Fruit fly (Drosophila melanogaster) whole organism, embryonic: ENCODE data around the gene CG9289.

Experiments
- Abd-B ChIP-seq: fragments of 200-800 bp; sonication (Bioruptor generic); optimal IDR thresholded peaks from 2 replicates; lab custom pipeline; 2018; ENCODE audit warnings: missing biosample characterization, mild to moderate bottlenecking, missing genetic modification characterization, moderate library complexity
- Bteb2 ChIP-seq: fragments of 200-800 bp; sonication (Bioruptor generic); optimal IDR thresholded peaks from 2 replicates; lab custom pipeline; 2016; ENCODE audit warnings: missing biosample characterization, missing genetic modification characterization
- CG10462 ChIP-seq: fragments of 200-800 bp; sonication (Bioruptor generic); optimal IDR thresholded peaks from 2 replicates; lab custom pipeline; 2016; ENCODE audit warnings: missing biosample characterization, missing genetic modification characterization
- CG10543 ChIP-seq: fragments of 200-800 bp; sonication (Bioruptor generic); optimal IDR thresholded peaks from 3 replicates; lab custom pipeline; 2017; ENCODE audit warnings: missing biosample characterization, mild to moderate bottlenecking, missing genetic modification characterization, moderate library complexity
- CG11456 ChIP-seq: fragments of 200-800 bp; sonication (Bioruptor generic); IDR thresholded peaks from 3 replicates; pipeline ENCODE4 v1.3.6; 2022; ENCODE audit warnings: missing biosample characterization, missing genetic modification characterization
- CG12769 ChIP-seq: fragments of 200-800 bp; sonication (Bioruptor generic); optimal IDR thresholded peaks from 2 replicates; lab custom pipeline; 2019; ENCODE audit warnings: missing biosample characterization, mild to moderate bottlenecking, missing genetic modification characterization, moderate library complexity
- CG13894 ChIP-seq: fragments of 200-800 bp; sonication (Bioruptor generic); optimal IDR thresholded peaks from 3 replicates; lab custom pipeline; 2018; ENCODE audit warnings: missing biosample characterization, mild to moderate bottlenecking, missing genetic modification characterization, moderate library complexity
- CG1792 ChIP-seq: fragments of 200-800 bp; sonication (Bioruptor generic); optimal IDR thresholded peaks from 2 replicates; lab custom pipeline; 2016; ENCODE audit warnings: missing biosample characterization, missing genetic modification characterization
- CG2712 ChIP-seq: fragments of 200-800 bp; optimal IDR thresholded peaks from 3 replicates; lab custom pipeline; 2019; ENCODE audit warnings: missing biosample characterization, mild to moderate bottlenecking, missing genetic modification characterization, moderate library complexity
- CG33213 ChIP-seq: fragments of 200-800 bp; sonication (Bioruptor generic); optimal IDR thresholded peaks from 3 replicates; lab custom pipeline; 2016; ENCODE audit warnings: missing biosample characterization, missing genetic modification characterization
- CG34224 ChIP-seq: fragments of 200-800 bp; sonication (Bioruptor generic); IDR thresholded peaks from 3 replicates; pipeline ENCODE4 v1.3.6; 2022; ENCODE audit warnings: missing biosample characterization, missing genetic modification characterization; ENCODE audit not compliant: partially characterized antibody
- CG4617 ChIP-seq: fragments of 200-800 bp; sonication (Bioruptor generic); optimal IDR thresholded peaks from 3 replicates; lab custom pipeline; 2016; ENCODE audit warnings: missing biosample characterization, missing genetic modification characterization, borderline replicate concordance
- CG6813 ChIP-seq: fragments of 200-800 bp; sonication (Bioruptor generic); optimal IDR thresholded peaks from 2 replicates; lab custom pipeline; 2017; ENCODE audit warnings: missing biosample characterization, missing genetic modification characterization, mild to moderate bottlenecking, moderate library complexity, missing genetic modification reagents
- CG7372 ChIP-seq: fragments of 200-800 bp; sonication (Bioruptor generic); IDR thresholded peaks from 2 replicates; pipeline ENCODE4 v1.3.6; 2022; ENCODE audit warnings: missing biosample characterization, missing genetic modification characterization
- CG7745 ChIP-seq: fragments of 200-800 bp; sonication (Bioruptor generic); optimal IDR thresholded peaks from 2 replicates; lab custom pipeline; 2018; ENCODE audit warnings: missing biosample characterization, mild to moderate bottlenecking, missing genetic modification characterization, moderate library complexity
- CG8765 ChIP-seq: fragments of 200-800 bp; sonication (Bioruptor generic); IDR thresholded peaks from 2 replicates; pipeline ENCODE4 v1.3.6; 2022; ENCODE audit warnings: missing biosample characterization, missing genetic modification characterization
- CG9876 ChIP-seq: fragments of 200-800 bp; sonication (Bioruptor generic); optimal IDR thresholded peaks from 2 replicates; lab custom pipeline; 2016; ENCODE audit warnings: missing biosample characterization, missing genetic modification characterization
- CG9932 ChIP-seq: fragments of 200-800 bp; sonication (Bioruptor generic); IDR thresholded peaks from 2 replicates; pipeline ENCODE4 v1.3.6; 2022; ENCODE audit warnings: missing biosample characterization, missing genetic modification characterization
- CrebB ChIP-seq: fragments of 200-800 bp; sonication (Bioruptor generic); optimal IDR thresholded peaks from 3 replicates; lab custom pipeline; 2018; ENCODE audit warnings: missing biosample characterization, mild to moderate bottlenecking, missing genetic modification characterization
- Dbx ChIP-seq: fragments of 200-800 bp; sonication (Bioruptor generic); IDR thresholded peaks from 3 replicates; pipeline ENCODE4 v1.3.6; 2022; ENCODE audit warnings: missing biosample characterization, missing genetic modification characterization
- Dp ChIP-seq: fragments of 200-800 bp; sonication (Bioruptor generic); optimal IDR thresholded peaks from 2 replicates; lab custom pipeline; 2018; ENCODE audit warnings: missing biosample characterization, mild to moderate bottlenecking, missing genetic modification characterization, moderate library complexity
- Drgx ChIP-seq: fragments of 200-800 bp; sonication (Bioruptor generic); IDR thresholded peaks from 2 replicates; pipeline ENCODE4 v1.3.6; 2022; ENCODE audit warnings: missing biosample characterization, missing genetic modification characterization
- HLH4C ChIP-seq: fragments of 200-800 bp; sonication (Bioruptor generic); IDR thresholded peaks from 3 replicates; pipeline ENCODE4 v1.3.6; 2022; ENCODE audit warnings: missing biosample characterization, missing genetic modification characterization; ENCODE audit not compliant: partially characterized antibody
- Lhr ChIP-seq: fragments of 200-800 bp; sonication (Bioruptor generic); optimal IDR thresholded peaks from 3 replicates; lab custom pipeline; 2017; ENCODE audit warnings: mild to moderate bottlenecking, missing biosample characterization, missing genetic modification reagents, missing genetic modification characterization
- Med ChIP-seq: fragments of 200-800 bp; sonication (Bioruptor generic); peaks from one replicate; lab custom pipeline; 2016; ENCODE audit warnings: missing biosample characterization, missing genetic modification characterization, mild to moderate bottlenecking, inconsistent platforms, moderate library complexity
- Poxn ChIP-seq: fragments of 200-800 bp; sonication (Bioruptor generic); IDR thresholded peaks from 2 replicates; pipeline ENCODE4 v1.3.6; 2022; ENCODE audit warnings: missing biosample characterization, missing genetic modification characterization
- Rx ChIP-seq: fragments of 200-800 bp; sonication (Bioruptor generic); IDR thresholded peaks from 2 replicates; pipeline ENCODE4 v1.3.6; 2022; ENCODE audit warnings: missing biosample characterization, missing genetic modification characterization
- Sox102F ChIP-seq: fragments of 200-800 bp; sonication (Bioruptor generic); optimal IDR thresholded peaks from 2 replicates; lab custom pipeline; 2018; ENCODE audit warnings: missing biosample characterization, mild to moderate bottlenecking, missing genetic modification characterization, moderate library complexity
- Tbp ChIP-seq: fragments of >200 bp; optimal IDR thresholded peaks from 2 replicates; lab custom pipeline; 2018; ENCODE audit warnings: missing biosample characterization, missing genetic modification characterization
- al ChIP-seq: fragments of 200-800 bp; sonication (Bioruptor generic); IDR thresholded peaks from 2 replicates; pipeline ENCODE4 v1.3.6; 2022; ENCODE audit warnings: missing biosample characterization, missing genetic modification characterization
- amos ChIP-seq: fragments of 200-800 bp; sonication (Bioruptor generic); IDR thresholded peaks from 2 replicates; pipeline ENCODE4 v1.3.6; 2022; ENCODE audit warnings: missing biosample characterization, missing genetic modification characterization; ENCODE audit not compliant: partially characterized antibody
- aop ChIP-seq: fragments of 200-800 bp; sonication (Bioruptor generic); IDR thresholded peaks from 2 replicates; pipeline ENCODE4 v1.3.6; 2022; ENCODE audit warnings: missing biosample characterization, missing genetic modification characterization
- caup ChIP-seq: fragments of 200-800 bp; sonication (Bioruptor generic); optimal IDR thresholded peaks from 3 replicates; lab custom pipeline; 2017; ENCODE audit warnings: missing biosample characterization, mild to moderate bottlenecking, missing genetic modification characterization, moderate library complexity; ENCODE audit not compliant: severe bottlenecking
- chif ChIP-seq, 2 experiments: fragments of 200-800 bp; sonication (Bioruptor generic); optimal IDR thresholded peaks; 3 replicates each; lab custom pipeline; 2016; ENCODE audit warnings: missing biosample characterization in 2 of 2, missing genetic modification characterization in 2 of 2
- crc ChIP-seq: fragments of 200-800 bp; sonication (Bioruptor generic); optimal IDR thresholded peaks from 2 replicates; lab custom pipeline; 2016; ENCODE audit warnings: missing biosample characterization, missing genetic modification characterization
- croc ChIP-seq: fragments of 200-800 bp; sonication (Bioruptor generic); conservative IDR thresholded peaks from 3 replicates; pipeline ENCODE4 v1.3.6; 2022; ENCODE audit warnings: missing biosample characterization, missing genetic modification characterization
- exex ChIP-seq: fragments of 200-800 bp; sonication (Bioruptor generic); optimal IDR thresholded peaks from 4 replicates; lab custom pipeline; 2018; ENCODE audit warnings: missing biosample characterization, mild to moderate bottlenecking, missing genetic modification characterization, moderate library complexity
- gsb ChIP-seq: fragments of 200-800 bp; sonication (Bioruptor generic); IDR thresholded peaks from 2 replicates; pipeline ENCODE4 v1.3.6; 2022; ENCODE audit warnings: missing biosample characterization, missing genetic modification characterization
- gsb-n ChIP-seq: fragments of 200-800 bp; sonication (Bioruptor generic); optimal IDR thresholded peaks from 3 replicates; lab custom pipeline; 2018; ENCODE audit warnings: missing biosample characterization, mild to moderate bottlenecking, missing genetic modification characterization
- hbn ChIP-seq: fragments of 200-800 bp; sonication (Bioruptor generic); IDR thresholded peaks from 2 replicates; pipeline ENCODE4 v1.3.6; 2022; ENCODE audit warnings: missing biosample characterization, missing genetic modification characterization; ENCODE audit not compliant: partially characterized antibody
- lab ChIP-seq: fragments of 200-800 bp; sonication (Bioruptor generic); optimal IDR thresholded peaks from 3 replicates; lab custom pipeline; 2017; ENCODE audit warnings: missing biosample characterization, missing genetic modification characterization, mild to moderate bottlenecking, moderate library complexity, missing genetic modification reagents
- lola ChIP-seq, 3 experiments: fragments of >200 bp in 2 of 3; fragments of 200-800 bp in 1 of 3; sonication (Bioruptor generic) in 1 of 3; optimal IDR thresholded peaks; 2 replicates each; lab custom pipeline; 2017 to 2019; ENCODE audit warnings: missing biosample characterization in 3 of 3, missing genetic modification characterization in 3 of 3, mild to moderate bottlenecking in 1 of 3, moderate library complexity in 1 of 3
- pho ChIP-seq: fragments of 200-800 bp; sonication (Bioruptor generic); optimal IDR thresholded peaks from 2 replicates; lab custom pipeline; 2016; ENCODE audit warnings: missing biosample characterization, missing genetic modification characterization
- tgo ChIP-seq: fragments of 200-800 bp; sonication (Bioruptor generic); IDR thresholded peaks from 3 replicates; pipeline ENCODE4 v1.3.6; 2022; ENCODE audit warnings: missing biosample characterization, missing genetic modification characterization
- trh ChIP-seq: fragments of 200-800 bp; sonication (Bioruptor generic); optimal IDR thresholded peaks from 2 replicates; lab custom pipeline; 2016; ENCODE audit warnings: missing biosample characterization, missing genetic modification characterization
- vnd ChIP-seq: fragments of 200-800 bp; sonication (Bioruptor generic); IDR thresholded peaks from 3 replicates; pipeline ENCODE4 v1.3.6; 2022; ENCODE audit warnings: missing biosample characterization, missing genetic modification characterization; ENCODE audit not compliant: partially characterized antibody
- vvl ChIP-seq: fragments of 200-800 bp; sonication (Bioruptor generic); IDR thresholded peaks from 2 replicates; pipeline ENCODE4 v1.3.6; 2022; ENCODE audit warnings: missing biosample characterization, missing genetic modification characterization
- zen ChIP-seq: fragments of 200-800 bp; sonication (Bioruptor generic); optimal IDR thresholded peaks from 3 replicates; lab custom pipeline; 2018; ENCODE audit warnings: missing biosample characterization, mild to moderate bottlenecking, missing genetic modification characterization, moderate library complexity

Gene CG9289

DNA sequence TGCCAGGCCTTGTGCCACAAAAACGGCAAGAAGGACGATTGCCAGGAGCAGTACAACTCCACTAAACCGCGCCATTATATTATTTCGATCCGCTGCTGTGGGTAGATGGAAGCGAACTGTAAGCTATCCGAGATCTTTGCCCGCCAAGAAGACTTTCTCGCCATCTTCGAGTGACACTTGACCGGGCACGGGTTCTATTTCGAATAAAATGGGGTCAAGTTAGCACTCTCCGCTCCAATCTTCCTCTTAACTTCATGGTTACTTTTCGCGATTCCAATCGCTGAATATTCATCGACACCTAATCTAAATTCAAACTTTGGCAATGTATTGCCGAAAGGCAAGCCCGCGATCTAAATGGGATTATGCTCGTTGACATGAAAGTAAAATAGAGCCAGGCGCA, at the start of gene CG9289:
TSS of gene CG9289 (minus strand) at position 101 of the 400 bp plus-strand sequence.
- TF ChIP-seq gsb-n (tag; lab: Kevin White, UChicago) (no peak), exex (tag; lab: Kevin White, UChicago) (no peak), CG8765 (no peak), croc (GFP tag; lab: Robert Waterston, UW) (no peak), Lhr (GFP tag; lab: Kevin White, UChicago) (no peak), vnd (GFP tag; lab: Robert Waterston, UW) (no peak), CG11456 (GFP tag; lab: Robert Waterston, UW) (no peak), trh (GFP tag; lab: Kevin White, UChicago) (no peak), CrebB (tag; lab: Kevin White, UChicago) (no peak)
- TF ChIP-seq, all 482 proteins: peak for 0

DNA sequence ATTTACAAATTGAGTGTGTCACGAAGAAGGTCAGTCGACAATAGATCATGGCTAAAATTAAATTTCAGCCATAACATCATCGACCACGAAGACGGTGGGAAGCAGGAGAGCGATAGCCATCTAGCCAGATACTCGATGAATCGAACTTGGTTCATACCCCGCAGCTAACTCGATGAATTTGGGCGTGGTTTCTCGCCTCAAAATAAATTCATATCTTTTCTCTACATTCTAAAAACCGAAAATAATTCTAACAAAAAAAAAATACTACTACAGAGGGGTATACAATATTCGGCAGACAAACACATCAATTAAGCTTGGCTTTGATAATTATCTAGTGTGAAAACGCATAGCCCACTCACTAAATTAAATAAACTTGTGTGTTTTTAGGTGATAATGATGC, 48.5 kb upstream of the CG9289 start:
- no peak for TF ChIP-seq Poxn (GFP tag; lab: Robert Waterston, UW)
- TF ChIP-seq lola (GFP tag; optimal IDR thresholded peaks at IDR 0.05; lab: Kevin White, UChicago), result no peak
- no peak for TF ChIP-seq Drgx
- no peak for TF ChIP-seq pho (GFP tag; lab: Kevin White, UChicago)
- TF ChIP-seq hbn, result no peak
- TF ChIP-seq Dp (GFP tag; lab: Kevin White, UChicago), result no peak
- TF ChIP-seq crc (GFP tag; lab: Kevin White, UChicago), result no peak
- TF ChIP-seq CG13894 (tag; lab: Kevin White, UChicago), result no peak
- TF ChIP-seq Rx (GFP tag; lab: Robert Waterston, UW), result no peak
- no peak for TF ChIP-seq gsb (GFP tag; lab: Robert Waterston, UW)
- peak; percentile 44; the same call in 1 of the 3 replicates for TF ChIP-seq HLH4C (GFP tag; lab: Robert Waterston, UW)
- TF ChIP-seq vvl (GFP tag; lab: Robert Waterston, UW), result peak; percentile 77
- TF ChIP-seq aop (GFP tag; lab: Robert Waterston, UW), result no peak
- no peak for TF ChIP-seq Bteb2 (GFP tag; lab: Kevin White, UChicago)
- TF ChIP-seq CG12769, result peak; percentile 69
- TF ChIP-seq CG4617 (GFP tag; lab: Kevin White, UChicago), result no peak
- TF ChIP-seq chif (GFP tag; optimal IDR thresholded peaks at IDR 0.05; lab: Kevin White, UChicago), result peak in 1 of 2 experiments; percentile 4
- TF ChIP-seq CG9876, result no peak
- no peak for TF ChIP-seq CG33213
- peak; percentile 51 for TF ChIP-seq lab (GFP tag; lab: Kevin White, UChicago)
- peak; percentile 36; the same call in 2 of the 3 replicates for TF ChIP-seq tgo (GFP tag; lab: Robert Waterston, UW)
- TF ChIP-seq CG1792 (GFP tag; lab: Kevin White, UChicago), result no peak
- TF ChIP-seq Abd-B (GFP tag; lab: Kevin White, UChicago), result peak; percentile 53
- TF ChIP-seq CG7745 (tag; lab: Kevin White, UChicago), result no peak
- no peak for TF ChIP-seq CG10543 (GFP tag; lab: Kevin White, UChicago)
- no peak for TF ChIP-seq Tbp (GFP tag; lab: Kevin White, UChicago)
- TF ChIP-seq Sox102F (GFP tag; lab: Kevin White, UChicago), result peak; percentile 62
- peak; percentile 85 for TF ChIP-seq Med (GFP tag; lab: Kevin White, UChicago)
- 0 out of 3 replicates have a peak, but pooled peaks have one; percentile 10 for TF ChIP-seq Dbx
- no peak for TF ChIP-seq CG7372
- peak; percentile 5 for TF ChIP-seq CG2712 (tag; lab: Kevin White, UChicago)
- TF ChIP-seq trh (GFP tag; lab: Kevin White, UChicago), result peak; percentile 18
- no peak for TF ChIP-seq al (GFP tag; lab: Robert Waterston, UW)
- TF ChIP-seq CG9932 (GFP tag; lab: Robert Waterston, UW), result no peak
- TF ChIP-seq amos, result no peak
- no peak for TF ChIP-seq CG10462 (GFP tag; lab: Kevin White, UChicago)
- peak; percentile 4 for TF ChIP-seq caup (GFP tag; lab: Kevin White, UChicago)
- TF ChIP-seq zen, result no peak
- TF ChIP-seq CG34224 (GFP tag; lab: Robert Waterston, UW), result no peak
- TF ChIP-seq CG6813 (GFP tag; lab: Kevin White, UChicago), result no peak
